Worm (Caenorhabditis elegans): ENCODE data around the gene twk-17.

twk-17 gene

DNA sequence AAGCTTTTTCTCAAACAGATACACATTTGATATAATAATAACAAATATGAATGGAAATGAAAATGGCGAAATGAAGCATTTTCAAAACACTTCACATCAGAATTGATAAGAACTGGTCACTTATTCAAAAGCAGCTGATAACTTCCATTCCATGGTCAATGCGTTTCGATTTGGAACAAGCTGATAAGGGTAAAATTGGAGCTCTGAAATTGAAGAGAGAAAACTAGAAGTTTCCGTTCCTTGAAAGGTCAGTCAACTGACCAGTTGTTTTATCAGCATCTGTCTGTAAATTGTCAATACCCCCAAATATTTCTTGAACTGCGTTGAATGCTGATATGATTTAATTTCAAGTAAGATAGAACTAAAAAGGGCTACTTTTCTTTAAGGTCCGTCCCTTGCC is 44.4 kb upstream of the twk-17 start:
- no peak for TF ChIP-seq madf-5 (GFP tag; IDR thresholded peaks at IDR 0.05)
- TF ChIP-seq fos-1 (tag; optimal IDR thresholded peaks at IDR 0.05): no peak
- no peak for TF ChIP-seq pha-4 (GFP tag; IDR thresholded peaks at IDR 0.05)
- TF ChIP-seq pha-4 (tag; optimal IDR thresholded peaks at IDR 0.05): no peak
- peak; percentile 32 for TF ChIP-seq nhr-28 (tag; optimal IDR thresholded peaks at IDR 0.05)
- peak; percentile 60 for TF ChIP-seq dve-1 (tag; optimal IDR thresholded peaks at IDR 0.05; ENCODE audit: insufficient read depth)
- no peak for TF ChIP-seq daf-16 (GFP tag; optimal IDR thresholded peaks at IDR 0.05)
- peak; percentile 82 for TF ChIP-seq daf-16 (tag; optimal IDR thresholded peaks at IDR 0.05)
- TF ChIP-seq hlh-11 (tag; optimal IDR thresholded peaks at IDR 0.05): peak; percentile 51
- no peak for TF ChIP-seq ZK337.2 (GFP tag; IDR thresholded peaks at IDR 0.05)

DNA sequence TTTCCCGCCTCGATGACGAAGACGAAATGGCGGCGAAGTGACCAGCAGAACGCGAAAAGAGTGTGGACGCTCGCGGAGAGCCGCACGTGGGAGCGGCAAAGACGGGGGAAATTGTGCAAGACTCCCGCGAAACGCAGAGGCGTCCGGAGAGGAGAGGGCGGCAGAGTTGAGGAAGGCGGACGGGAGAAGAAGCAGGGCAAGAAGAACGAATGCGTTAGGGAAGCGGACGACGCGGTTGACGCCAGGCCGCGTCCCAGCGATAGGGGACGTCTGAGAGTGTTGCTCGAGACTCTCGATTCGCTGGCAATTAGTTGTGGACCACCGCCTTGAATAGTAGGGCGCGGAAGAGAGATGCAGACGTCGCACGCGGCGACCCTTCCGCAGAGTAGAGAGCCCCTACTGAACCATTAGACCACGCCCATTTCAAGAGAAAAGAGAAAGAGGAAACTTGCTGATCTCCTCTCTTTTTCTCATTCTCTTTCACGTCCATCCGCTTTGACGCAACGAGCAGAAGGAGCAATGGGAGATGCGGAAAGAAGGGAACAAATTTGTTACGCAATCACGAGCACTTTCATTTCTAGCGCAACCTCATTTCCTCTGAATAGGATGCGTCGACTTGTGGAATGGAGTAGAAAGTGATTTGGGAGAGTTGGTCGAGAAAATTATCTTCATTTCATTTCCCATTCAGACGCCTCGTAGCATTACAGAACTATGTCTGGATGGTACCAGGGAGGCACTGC is 43.5 kb upstream of the twk-17 start:
- TF ChIP-seq hlh-11 (tag; optimal IDR thresholded peaks at IDR 0.05) (peak; percentile 53), arid-1 (GFP tag; conservative IDR thresholded peaks at IDR 0.05) (no peak), php-3 (GFP tag; IDR thresholded peaks at IDR 0.05) (0 out of 2 replicates have a peak, but pooled peaks have one; percentile 62), tag-97 (GFP tag; IDR thresholded peaks at IDR 0.05) (no peak), jun-1 (tag; optimal IDR thresholded peaks at IDR 0.05) (no peak), nhr-102 (tag; optimal IDR thresholded peaks at IDR 0.05) (no peak), egl-27 (tag; optimal IDR thresholded peaks at IDR 0.05) (no peak), ceh-28 (tag; optimal IDR thresholded peaks at IDR 0.05) (no peak), cey-2 (tag; optimal IDR thresholded peaks at IDR 0.05; ENCODE audit: borderline replicate concordance, insufficient read depth) (no peak), dmd-6 (GFP tag; IDR thresholded peaks at IDR 0.05) (no peak), nhr-10 (tag; optimal IDR thresholded peaks at IDR 0.05) (no peak), ceh-32 (tag; optimal IDR thresholded peaks at IDR 0.05; ENCODE audit: poor library complexity) (peak; percentile 3), zfp-2 (tag; optimal IDR thresholded peaks at IDR 0.05) (no peak), nhr-77 (tag; optimal IDR thresholded peaks at IDR 0.05) (no peak), nhr-28 (tag; optimal IDR thresholded peaks at IDR 0.05) (no peak), lin-13 (GFP tag; optimal IDR thresholded peaks at IDR 0.05) (no peak), lin-29 (GFP tag; IDR thresholded peaks at IDR 0.05) (no peak), lin-15B (tag; optimal IDR thresholded peaks at IDR 0.05) (no peak), lin-38 (GFP tag; IDR thresholded peaks at IDR 0.05) (no peak), daf-8 (GFP tag; IDR thresholded peaks at IDR 0.05) (no peak), zip-11 (GFP tag; IDR thresholded peaks at IDR 0.05) (no peak), ZK546.5 (tag; optimal IDR thresholded peaks at IDR 0.05) (no peak), daf-12 (tag; optimal IDR thresholded peaks at IDR 0.05) (no peak), ztf-7 (tag; optimal IDR thresholded peaks at IDR 0.05) (no peak), R02D3.7 (tag; optimal IDR thresholded peaks at IDR 0.05) (no peak), nhr-11 (tag; optimal IDR thresholded peaks at IDR 0.05) (no peak), dmd-8 (GFP tag; IDR thresholded peaks at IDR 0.05) (no peak), F44E2.7 (GFP tag; IDR thresholded peaks at IDR 0.05) (no peak), attf-4 (tag; optimal IDR thresholded peaks at IDR 0.05) (no peak), aly-2 (tag; optimal IDR thresholded peaks at IDR 0.05) (no peak), daf-19 (GFP tag; conservative IDR thresholded peaks at IDR 0.05) (no peak), F37D6.2 (tag; optimal IDR thresholded peaks at IDR 0.05) (peak; percentile 29), zfp-3 (GFP tag; conservative IDR thresholded peaks at IDR 0.05) (no peak), duxl-1 (tag; optimal IDR thresholded peaks at IDR 0.05; ENCODE audit: poor library complexity) (no peak), lim-7 (GFP tag; IDR thresholded peaks at IDR 0.05) (no peak), mes-2 (tag; optimal IDR thresholded peaks at IDR 0.05; ENCODE audit: poor library complexity, severe bottlenecking) (no peak), aha-1 (tag) (peak; percentile 58), mdt-29 (GFP tag; IDR thresholded peaks at IDR 0.05) (no peak), madf-5 (GFP tag; IDR thresholded peaks at IDR 0.05) (no peak), set-16 (GFP tag; IDR thresholded peaks at IDR 0.05) (peak; percentile 97), lsy-2 (tag; optimal IDR thresholded peaks at IDR 0.05) (no peak), T20F7.1 (GFP tag; optimal IDR thresholded peaks at IDR 0.05) (no peak), skn-1 (tag; optimal IDR thresholded peaks at IDR 0.05) (no peak)

Data from whole organism, L4 larva.